Worm (Caenorhabditis elegans): ENCODE results near the gene mps-1.

Gene mps-1

DNA sequence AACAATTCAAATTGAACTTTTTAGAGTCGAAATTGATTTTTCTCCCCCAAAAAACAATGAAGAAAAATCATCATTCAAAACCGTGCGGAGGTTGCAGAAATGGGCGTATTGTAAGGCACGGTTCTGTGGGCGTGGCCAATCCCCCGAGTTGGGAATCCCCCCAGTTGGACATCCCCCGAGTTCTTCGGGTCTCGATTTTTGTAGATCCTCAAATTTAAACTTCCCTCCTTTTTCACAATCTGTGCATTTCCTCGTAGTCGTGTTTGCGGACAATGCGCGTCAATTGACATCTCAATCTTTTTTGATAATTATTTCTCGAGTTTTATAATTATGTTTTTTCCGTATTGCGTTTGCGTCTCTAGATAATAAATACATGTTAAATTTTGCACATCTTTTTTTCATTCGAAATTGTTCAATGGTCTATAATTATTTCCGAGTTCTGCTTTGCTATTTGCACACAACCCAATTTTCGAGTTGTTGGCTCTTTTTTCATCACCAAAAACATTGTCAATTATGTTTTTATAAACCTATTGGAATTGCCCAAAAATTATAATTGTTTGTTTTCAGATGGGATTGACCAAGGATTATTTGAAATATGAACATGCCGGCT lies 24.3 kb downstream of the mps-1 start, which contains the start of gene F13H8.2 (continued):
- TF ChIP-seq dpff-1 (tag; optimal IDR thresholded peaks at IDR 0.05) (no peak), D2030.7 (GFP tag; IDR thresholded peaks at IDR 0.05) (peak; percentile 94), unc-130 (GFP tag; optimal IDR thresholded peaks at IDR 0.05) (no peak), ekl-4 (GFP tag; IDR thresholded peaks at IDR 0.05) (peak; percentile 86), attf-3 (GFP tag; conservative IDR thresholded peaks at IDR 0.05) (peak; percentile 79), egrh-3 (GFP tag; IDR thresholded peaks at IDR 0.05) (peak; percentile 75), cebp-2 (GFP tag; IDR thresholded peaks at IDR 0.05) (0 out of 2 replicates have a peak, but pooled peaks have one; percentile 32), bed-2 (GFP tag; IDR thresholded peaks at IDR 0.05) (peak; percentile 88), zim-3 (tag; optimal IDR thresholded peaks at IDR 0.05) (peak; percentile 2), lin-35 (GFP tag; optimal IDR thresholded peaks at IDR 0.05) (peak in 2 of 3 experiments; percentile 24 to 94), zfh-2 (GFP tag; conservative IDR thresholded peaks at IDR 0.05) (0 out of 2 replicates have a peak, but pooled peaks have one; percentile 18), sdz-38 (tag; optimal IDR thresholded peaks at IDR 0.05) (no peak), ceh-27 (GFP tag; optimal IDR thresholded peaks at IDR 0.05) (peak; percentile 69), egl-44 (GFP tag; IDR thresholded peaks at IDR 0.05) (peak; percentile 66; the same call in 1 of the 2 replicates), madf-10 (tag; optimal IDR thresholded peaks at IDR 0.05) (peak; percentile 23), nhr-27 (tag; optimal IDR thresholded peaks at IDR 0.05) (no peak), Y56A3A.18 (GFP tag; IDR thresholded peaks at IDR 0.05) (0 out of 2 replicates have a peak, but pooled peaks have one; percentile 69), T26A5.8 (tag; optimal IDR thresholded peaks at IDR 0.05) (no peak), madf-3 (GFP tag; IDR thresholded peaks at IDR 0.05) (0 out of 2 replicates have a peak, but pooled peaks have one; percentile 15), ama-1 (optimal IDR thresholded peaks at IDR 0.05) (no peak), ama-1 (GFP tag; optimal IDR thresholded peaks at IDR 0.05) (no peak), Y67H2A.10 (GFP tag; conservative IDR thresholded peaks at IDR 0.05) (no peak), ceh-91 (GFP tag; IDR thresholded peaks at IDR 0.05) (peak; percentile 78), tlf-1 (GFP tag; optimal IDR thresholded peaks at IDR 0.05) (peak; percentile 52), B0019.2 (GFP tag; conservative IDR thresholded peaks at IDR 0.05) (peak; percentile 84), nhr-80 (tag; optimal IDR thresholded peaks at IDR 0.05) (peak; percentile 10), ccch-3 (GFP tag; optimal IDR thresholded peaks at IDR 0.05) (no peak), rec-8 (tag; optimal IDR thresholded peaks at IDR 0.05) (no peak), Y53G8AR.9 (GFP tag; conservative IDR thresholded peaks at IDR 0.05) (peak; percentile 61; the same call in 1 of the 2 replicates), nfyb-1 (GFP tag; IDR thresholded peaks at IDR 0.05) (peak; percentile 93), snpc-1.3 (tag; optimal IDR thresholded peaks at IDR 0.05; ENCODE audit: insufficient read depth) (no peak), efl-1 (GFP tag; optimal IDR thresholded peaks at IDR 0.05) (peak; percentile 76), ztf-18 (tag; optimal IDR thresholded peaks at IDR 0.05) (peak; percentile 56), hmg-20 (GFP tag; IDR thresholded peaks at IDR 0.05) (0 out of 2 replicates have a peak, but pooled peaks have one; percentile 43), mes-4 (tag; optimal IDR thresholded peaks at IDR 0.05) (no peak), Y95B8A.8 (GFP tag; IDR thresholded peaks at IDR 0.05) (peak; percentile 52; the same call in 1 of the 2 replicates)

DNA sequence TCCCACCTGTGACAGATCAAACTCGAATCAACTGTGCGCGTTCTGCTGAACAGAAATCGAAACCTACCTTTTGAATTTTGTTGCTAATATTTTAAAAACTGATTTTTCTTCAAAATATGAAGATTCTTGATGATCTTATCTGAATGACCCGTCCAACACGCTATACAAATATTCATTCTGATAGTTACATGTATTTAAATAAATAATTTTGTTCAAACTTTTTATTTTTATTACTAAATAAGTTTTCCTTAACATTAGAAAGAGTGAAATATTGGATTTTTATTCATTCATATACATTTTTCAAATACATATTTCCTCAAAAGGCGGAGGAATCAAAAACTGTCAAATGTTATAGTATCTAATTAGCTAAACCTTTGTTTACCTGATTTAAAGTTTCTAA lies 26.2 kb downstream of the mps-1 start, which contains the start of gene F13H8.8:
F13H8.8 (minus strand) TSS at position 101 of the 400 bp plus-strand sequence.
- TF ChIP-seq snpc-1.3 (tag; optimal IDR thresholded peaks at IDR 0.05; ENCODE audit: insufficient read depth) (no peak), ceh-40 (GFP tag; IDR thresholded peaks at IDR 0.05) (no peak), lin-35 (GFP tag; optimal IDR thresholded peaks at IDR 0.05) (no peak), rpc-1 (optimal IDR thresholded peaks at IDR 0.05) (no peak), rpc-1 (tag; optimal IDR thresholded peaks at IDR 0.05) (no peak), nhr-120 (GFP tag; IDR thresholded peaks at IDR 0.05) (no peak), ceh-27 (GFP tag; optimal IDR thresholded peaks at IDR 0.05) (no peak), nfya-2 (GFP tag; IDR thresholded peaks at IDR 0.05) (no peak), T26A5.8 (tag; optimal IDR thresholded peaks at IDR 0.05) (no peak), ama-1 (optimal IDR thresholded peaks at IDR 0.05) (no peak), ama-1 (GFP tag; optimal IDR thresholded peaks at IDR 0.05) (no peak), somi-1 (GFP tag; optimal IDR thresholded peaks at IDR 0.05) (no peak), lsy-27 (tag; optimal IDR thresholded peaks at IDR 0.05; ENCODE audit: borderline replicate concordance, insufficient read depth) (no peak), unc-130 (GFP tag; optimal IDR thresholded peaks at IDR 0.05) (no peak), F57C9.4 (tag; optimal IDR thresholded peaks at IDR 0.05) (no peak), hmg-1.2 (GFP tag; IDR thresholded peaks at IDR 0.05) (no peak), attf-5 (GFP tag; optimal IDR thresholded peaks at IDR 0.05) (no peak)

All from whole organism, young adult.